Fruit fly (Drosophila melanogaster): ENCODE measurements around the gene CG14252.

DNA sequence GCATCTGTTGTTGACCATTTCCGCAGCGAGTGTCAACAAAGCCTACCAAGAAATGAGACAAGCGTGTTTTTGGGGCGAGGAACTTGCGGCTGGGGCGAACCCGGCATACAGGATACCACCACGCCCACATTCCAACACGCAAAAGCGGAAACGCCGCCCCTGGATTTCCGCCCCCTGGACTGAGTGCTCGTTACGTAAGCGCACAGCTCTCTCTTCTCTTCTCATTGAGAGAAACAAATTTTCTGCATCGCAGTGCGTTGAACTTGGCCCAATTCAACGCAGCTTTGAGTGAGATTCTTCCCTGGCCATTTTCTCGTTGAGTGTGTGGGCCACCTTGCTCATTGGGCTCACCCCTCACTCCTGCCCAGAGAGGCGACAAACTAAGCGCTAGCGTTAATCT, 15.2 kb downstream of the CG14252 start:
- TF ChIP-seq CG33017 (tag; optimal IDR thresholded peaks at IDR 0.05) = no peak
- no peak for TF ChIP-seq CG5204 (GFP tag; optimal IDR thresholded peaks at IDR 0.05)
- TF ChIP-seq Mnt (GFP tag; optimal IDR thresholded peaks at IDR 0.05) = no peak
- no peak for TF ChIP-seq toe (GFP tag; optimal IDR thresholded peaks at IDR 0.05)
- TF ChIP-seq kay (GFP tag; ENCODE audit: borderline replicate concordance) = no peak
- TF ChIP-seq CG7045 (GFP tag; optimal IDR thresholded peaks at IDR 0.05) = no peak
- TF ChIP-seq bab1 (GFP tag; optimal IDR thresholded peaks at IDR 0.05) = no peak
- TF ChIP-seq CG7101 (tag; optimal IDR thresholded peaks at IDR 0.05) = no peak
- TF ChIP-seq CG11617 (GFP tag; optimal IDR thresholded peaks at IDR 0.05) = no peak
- no peak for TF ChIP-seq Hr96 (GFP tag; optimal IDR thresholded peaks at IDR 0.05)
- no peak for TF ChIP-seq tj (GFP tag; optimal IDR thresholded peaks at IDR 0.05)
- TF ChIP-seq ovo (GFP tag; optimal IDR thresholded peaks at IDR 0.05) = no peak
- no peak for TF ChIP-seq Crg-1 (GFP tag; optimal IDR thresholded peaks at IDR 0.05)
- no peak for TF ChIP-seq cnc (optimal IDR thresholded peaks at IDR 0.05)

All from whole organism, adult.